Worm (Caenorhabditis elegans) whole organism, mixed stage, embryonic: ENCODE measurements around the gene aagr-2.

Experiments
- M03D4.4 ChIP-seq: sonication (generic microtip); optimal IDR thresholded peaks from 2 replicates; lab custom pipeline; 2017; ENCODE audit warnings: mild to moderate bottlenecking, missing genetic modification characterization, missing compliant biosample characterization
- bed-3 ChIP-seq: fragments of 200-800 bp; sonication (Bioruptor generic); optimal IDR thresholded peaks from 3 replicates; lab custom pipeline; 2018; ENCODE audit warnings: mild to moderate bottlenecking, missing genetic modification characterization, moderate library complexity, missing compliant biosample characterization
- blmp-1 ChIP-seq: fragments of 150-350 bp; optimal IDR thresholded peaks from 2 replicates; lab custom pipeline; 2014; ENCODE audit warnings: missing biosample characterization, missing genetic modification characterization
- ceh-39 ChIP-seq: fragments of 150-350 bp; optimal IDR thresholded peaks from 2 replicates; lab custom pipeline; 2014; ENCODE audit warnings: missing biosample characterization, missing genetic modification characterization
- ceh-43 ChIP-seq: fragments of 200-800 bp; sonication (Bioruptor generic); optimal IDR thresholded peaks from 2 replicates; lab custom pipeline; 2018; ENCODE audit warnings: mild to moderate bottlenecking, missing genetic modification characterization, moderate library complexity, missing compliant biosample characterization
- ceh-83 ChIP-seq: fragments of 200-800 bp; sonication (Bioruptor generic); optimal IDR thresholded peaks from 2 replicates; lab custom pipeline; 2018; ENCODE audit warnings: mild to moderate bottlenecking, missing genetic modification characterization, missing compliant biosample characterization
- ces-1 ChIP-seq: fragments of 150-350 bp; optimal IDR thresholded peaks from 2 replicates; lab custom pipeline; 2014; ENCODE audit warnings: missing biosample characterization, missing genetic modification reagents, missing genetic modification characterization
- cnd-1 ChIP-seq: fragments of 200-800 bp; sonication (Bioruptor generic); optimal IDR thresholded peaks from 2 replicates; lab custom pipeline; 2018; ENCODE audit warnings: mild to moderate bottlenecking, missing genetic modification characterization, missing compliant biosample characterization
- drap-1 ChIP-seq: fragments of 200-800 bp; sonication (Bioruptor generic); optimal IDR thresholded peaks from 3 replicates; lab custom pipeline; 2018; ENCODE audit warnings: mild to moderate bottlenecking, missing genetic modification characterization, missing compliant biosample characterization
- elt-3 ChIP-seq: fragments of 150-350 bp; optimal IDR thresholded peaks from 2 replicates; lab custom pipeline; 2014; ENCODE audit warnings: missing biosample characterization, missing genetic modification characterization
- flh-1 ChIP-seq: fragments of 200-800 bp; sonication (Bioruptor generic); optimal IDR thresholded peaks from 2 replicates; lab custom pipeline; 2018; ENCODE audit warnings: mild to moderate bottlenecking, missing genetic modification characterization, moderate library complexity, missing compliant biosample characterization
- ham-2 ChIP-seq: fragments of 200-800 bp; sonication (Bioruptor generic); optimal IDR thresholded peaks from 2 replicates; lab custom pipeline; 2018; ENCODE audit warnings: mild to moderate bottlenecking, missing genetic modification characterization, missing compliant biosample characterization
- hlh-1 ChIP-seq: fragments of 150-350 bp; optimal IDR thresholded peaks from 2 replicates; lab custom pipeline; 2014; ENCODE audit warnings: missing biosample characterization, missing genetic modification reagents, missing genetic modification characterization
- lin-13 ChIP-seq: fragments of 150-350 bp; optimal IDR thresholded peaks from 2 replicates; lab custom pipeline; 2014; ENCODE audit warnings: missing biosample characterization, missing genetic modification characterization
- lin-32 ChIP-seq: fragments of 200-800 bp; sonication (Bioruptor generic); optimal IDR thresholded peaks from 2 replicates; lab custom pipeline; 2018; ENCODE audit warnings: mild to moderate bottlenecking, missing genetic modification characterization, missing compliant biosample characterization
- mab-5 ChIP-seq: fragments of 150-350 bp; optimal IDR thresholded peaks from 2 replicates; lab custom pipeline; 2014; ENCODE audit warnings: missing biosample characterization, missing genetic modification characterization
- mep-1 ChIP-seq: fragments of 150-350 bp; optimal IDR thresholded peaks from 2 replicates; lab custom pipeline; 2017; ENCODE audit warnings: missing biosample characterization, missing genetic modification reagents, missing genetic modification characterization, inconsistent platforms
- mls-2 ChIP-seq: sonication (generic microtip); optimal IDR thresholded peaks from 2 replicates; lab custom pipeline; 2016; ENCODE audit warnings: mild to moderate bottlenecking, missing genetic modification characterization, moderate library complexity, missing compliant biosample characterization
- nhr-12 ChIP-seq: fragments of 150-350 bp; optimal IDR thresholded peaks from 2 replicates; lab custom pipeline; 2014; ENCODE audit warnings: missing biosample characterization, missing genetic modification characterization
- nhr-2 ChIP-seq: fragments of 150-350 bp; optimal IDR thresholded peaks from 2 replicates; lab custom pipeline; 2014; ENCODE audit warnings: missing biosample characterization, missing genetic modification characterization
- nhr-237 ChIP-seq: fragments of 150-350 bp; optimal IDR thresholded peaks from 2 replicates; lab custom pipeline; 2014; ENCODE audit warnings: missing biosample characterization, missing genetic modification characterization
- nhr-28 ChIP-seq: fragments of 150-350 bp; optimal IDR thresholded peaks from 2 replicates; lab custom pipeline; 2014; ENCODE audit warnings: missing biosample characterization, missing genetic modification characterization
- nhr-76 ChIP-seq: sonication (generic microtip); optimal IDR thresholded peaks from 2 replicates; lab custom pipeline; 2017; ENCODE audit warnings: missing biosample characterization, missing genetic modification characterization
- pha-4 ChIP-seq: fragments of 150-350 bp; optimal IDR thresholded peaks from 2 replicates; lab custom pipeline; 2018; ENCODE audit warnings: missing biosample characterization, missing genetic modification reagents, missing genetic modification characterization
- snpc-4 ChIP-seq: fragments of 150-350 bp; optimal IDR thresholded peaks from 2 replicates; lab custom pipeline; 2014; ENCODE audit warnings: missing biosample characterization, missing genetic modification characterization
- sptf-1 ChIP-seq: sonication (generic microtip); optimal IDR thresholded peaks from 2 replicates; lab custom pipeline; 2017; ENCODE audit warnings: mild to moderate bottlenecking, missing genetic modification characterization, moderate library complexity, missing compliant biosample characterization
- tbx-8 ChIP-seq: fragments of 200-800 bp; sonication (Bioruptor generic); optimal IDR thresholded peaks from 2 replicates; lab custom pipeline; 2018; ENCODE audit warnings: mild to moderate bottlenecking, missing genetic modification characterization, moderate library complexity, missing compliant biosample characterization
- unc-120 ChIP-seq: sonication (generic microtip); optimal IDR thresholded peaks from 2 replicates; lab custom pipeline; 2017; ENCODE audit warnings: missing genetic modification characterization, missing compliant biosample characterization; ENCODE audit not compliant: poor library complexity, severe bottlenecking
- unc-39 ChIP-seq: fragments of 150-350 bp; optimal IDR thresholded peaks from 2 replicates; lab custom pipeline; 2014; ENCODE audit warnings: missing biosample characterization, missing genetic modification characterization
- unc-62 ChIP-seq: fragments of 150-350 bp; optimal IDR thresholded peaks from 2 replicates; lab custom pipeline; 2014; ENCODE audit warnings: missing biosample characterization, missing genetic modification reagents, missing genetic modification characterization
- zip-8 ChIP-seq: fragments of 150-350 bp; optimal IDR thresholded peaks from 2 replicates; lab custom pipeline; 2014; ENCODE audit warnings: missing biosample characterization, missing genetic modification characterization
- ztf-11 ChIP-seq: fragments of 150-350 bp; optimal IDR thresholded peaks from 2 replicates; lab custom pipeline; 2014; ENCODE audit warnings: missing biosample characterization, missing genetic modification characterization

Gene aagr-2

ce11 chrII:4888527-4889487 lies 36.2 kb downstream of the aagr-2 start, which contains the start of gene pgm-1:
Gene pgm-1 (plus strand): TSS chrII:4889437.
- peak; percentile 57 for TF ChIP-seq hlh-1 (tag; lab: Kevin White, UChicago)
- no peak for TF ChIP-seq drap-1 (GFP tag; lab: Kevin White, UChicago)
- no peak for TF ChIP-seq lin-32 (GFP tag; lab: Kevin White, UChicago)
- no peak for TF ChIP-seq cnd-1 (tag; lab: Kevin White, UChicago)
- no peak for TF ChIP-seq zip-8 (tag; lab: Kevin White, UChicago)
- no peak for TF ChIP-seq elt-3 (tag; lab: Kevin White, UChicago)
- TF ChIP-seq unc-120 (tag; lab: Kevin White, UChicago), result peak; percentile 34
- TF ChIP-seq nhr-76 (tag; lab: Kevin White, UChicago), result no peak
- no peak for TF ChIP-seq nhr-12 (tag; lab: Kevin White, UChicago)
- no peak for TF ChIP-seq ham-2 (GFP tag; lab: Kevin White, UChicago)
- TF ChIP-seq M03D4.4 (tag; lab: Kevin White, UChicago), result no peak
- no peak for TF ChIP-seq tbx-8 (GFP tag; lab: Kevin White, UChicago)

DNA sequence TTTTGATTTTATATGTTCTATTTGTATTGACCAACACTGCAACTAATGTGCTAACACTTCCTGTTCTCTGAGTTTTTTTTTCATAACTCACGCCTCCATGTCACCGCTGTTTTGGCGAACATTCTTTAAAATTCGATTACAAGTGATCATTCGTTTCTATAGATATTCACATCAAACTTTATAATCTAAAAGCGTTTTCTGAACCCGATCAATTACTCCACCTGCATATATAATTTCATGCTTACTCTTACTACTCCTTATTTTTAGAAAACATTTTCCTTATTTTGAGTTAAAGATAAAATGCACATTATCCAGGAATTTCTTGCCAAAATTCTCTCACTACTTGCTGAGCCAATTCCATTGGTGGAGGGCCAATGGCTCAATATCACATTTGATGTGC lies 39.1 kb downstream of the aagr-2 start, which contains the start of gene R05F9.7:
Gene R05F9.7 (plus strand): TSS at position 301 of the 400 bp plus-strand sequence.
- TF ChIP-seq nhr-2 (tag; lab: Kevin White, UChicago) (no peak), ceh-83 (GFP tag; lab: Kevin White, UChicago) (no peak), snpc-4 (tag; lab: Kevin White, UChicago) (no peak), ces-1 (GFP tag; lab: Kevin White, UChicago) (no peak)

ce11 chrII:4884403-4884802 lies 40.6 kb downstream of the aagr-2 start:
- TF ChIP-seq nhr-28 (tag; lab: Kevin White, UChicago) (no peak), ceh-83 (GFP tag; lab: Kevin White, UChicago) (no peak), ceh-39 (tag; lab: Kevin White, UChicago) (no peak), ztf-11 (tag; lab: Kevin White, UChicago) (no peak), flh-1 (GFP tag; lab: Kevin White, UChicago) (no peak), nhr-2 (tag; lab: Kevin White, UChicago) (no peak), mls-2 (tag; lab: Kevin White, UChicago) (no peak), unc-39 (tag; lab: Kevin White, UChicago) (no peak), mab-5 (tag; lab: Kevin White, UChicago) (no peak), pha-4 (tag; lab: Kevin White, UChicago) (no peak), lin-32 (GFP tag; lab: Kevin White, UChicago) (no peak), drap-1 (GFP tag; lab: Kevin White, UChicago) (no peak), cnd-1 (tag; lab: Kevin White, UChicago) (no peak), elt-3 (tag; lab: Kevin White, UChicago) (no peak), unc-62 (GFP tag; lab: Kevin White, UChicago) (no peak), sptf-1 (tag; lab: Kevin White, UChicago) (no peak)

- TF ChIP-seq mep-1, result no peak
- TF ChIP-seq tbx-8 (GFP tag; lab: Kevin White, UChicago), result no peak
- TF ChIP-seq bed-3 (GFP tag; lab: Kevin White, UChicago), result no peak
- no peak for TF ChIP-seq lin-13 (tag; lab: Kevin White, UChicago)
- no peak for TF ChIP-seq unc-39 (tag; lab: Kevin White, UChicago)
- no peak for TF ChIP-seq unc-62 (GFP tag; lab: Kevin White, UChicago)
- TF ChIP-seq ceh-83 (GFP tag; lab: Kevin White, UChicago), result no peak
- TF ChIP-seq ceh-43, result no peak
- no peak for TF ChIP-seq M03D4.4 (tag; lab: Kevin White, UChicago)
- TF ChIP-seq nhr-76 (tag; lab: Kevin White, UChicago), result no peak
- TF ChIP-seq nhr-237 (tag; lab: Kevin White, UChicago), result no peak
- no peak for TF ChIP-seq ham-2 (GFP tag; lab: Kevin White, UChicago)
- no peak for TF ChIP-seq blmp-1 (tag; lab: Kevin White, UChicago)
Observed at ce11 chrII:4883412-4883811, 41.6 kb downstream of the aagr-2 start, which contains the start of gene gst-8. Gene gst-8 (plus strand): TSS chrII:4883712.
